Worm (Caenorhabditis elegans) whole organism, young adult: ENCODE measurements around the gene R08F11.4.

Experiments
- F22D6.2 ChIP-seq: sonication (generic microtip); optimal IDR thresholded peaks from 2 replicates; lab custom pipeline; 2016; ENCODE audit warnings: mild to moderate bottlenecking, missing genetic modification characterization, missing compliant biosample characterization
- F33H1.4 ChIP-seq: fragments of 200-800 bp; sonication (Bioruptor generic); IDR thresholded peaks from 2 replicates; pipeline ENCODE4 v1.3.6; 2022; ENCODE audit warnings: missing genetic modification reagents, missing genetic modification characterization, missing compliant biosample characterization
- T07F8.4 ChIP-seq: sonication (generic microtip); optimal IDR thresholded peaks from 2 replicates; lab custom pipeline; 2016; ENCODE audit warnings: mild to moderate bottlenecking, missing genetic modification characterization, moderate library complexity, missing compliant biosample characterization
- atf-7 ChIP-seq: sonication (generic microtip); optimal IDR thresholded peaks from 2 replicates; lab custom pipeline; 2017; ENCODE audit warnings: mild to moderate bottlenecking, missing genetic modification characterization, missing compliant biosample characterization
- bed-1 ChIP-seq: fragments of 200-800 bp; sonication (Bioruptor generic); IDR thresholded peaks from 2 replicates; pipeline ENCODE4 v1.3.6; 2022; ENCODE audit warnings: missing genetic modification reagents, missing genetic modification characterization, missing compliant biosample characterization
- cebp-1 ChIP-seq, 2 experiments: fragments of 200-800 bp in 1 of 2; sonication (Bioruptor generic) in 1 of 2; sonication (generic microtip) in 1 of 2; IDR thresholded peaks in 1 of 2; optimal IDR thresholded peaks in 1 of 2; 2 replicates each; pipeline versions ENCODE4 v1.3.6 to Lab custom; 2017 to 2022; ENCODE audit warnings: missing compliant biosample characterization in 2 of 2, missing genetic modification characterization in 2 of 2, mild to moderate bottlenecking in 1 of 2, missing genetic modification reagents in 1 of 2, moderate library complexity in 1 of 2
- cebp-2 ChIP-seq: fragments of 200-800 bp; sonication (Bioruptor generic); IDR thresholded peaks from 2 replicates; pipeline ENCODE4 v1.3.6; 2022; ENCODE audit warnings: missing genetic modification characterization, missing compliant biosample characterization
- die-1 ChIP-seq: sonication (generic microtip); optimal IDR thresholded peaks from 2 replicates; lab custom pipeline; 2016; ENCODE audit warnings: missing genotype, mild to moderate bottlenecking, missing genetic modification characterization, missing compliant biosample characterization
- dox-1 ChIP-seq: fragments of 200-800 bp; sonication (Bioruptor generic); IDR thresholded peaks from 2 replicates; pipeline ENCODE4 v1.3.6; 2022; ENCODE audit warnings: missing genetic modification reagents, missing genetic modification characterization, missing compliant biosample characterization
- dpl-1 ChIP-seq: fragments of 150-350 bp; optimal IDR thresholded peaks from 2 replicates; lab custom pipeline; 2014; ENCODE audit warnings: missing biosample characterization, missing genetic modification reagents, missing genetic modification characterization
- ets-4 ChIP-seq: fragments of 200-800 bp; sonication (Bioruptor generic); optimal IDR thresholded peaks from 2 replicates; lab custom pipeline; 2018; ENCODE audit warnings: mild to moderate bottlenecking, missing genetic modification characterization, missing compliant biosample characterization
- hrde-1 ChIP-seq: sonication (generic microtip); optimal IDR thresholded peaks from 2 replicates; lab custom pipeline; 2016; ENCODE audit warnings: missing genetic modification characterization, mild to moderate bottlenecking, missing compliant biosample characterization, moderate library complexity, missing genotype, missing genetic modification reagents, borderline replicate concordance
- let-526 ChIP-seq: fragments of 200-800 bp; sonication (Bioruptor generic); IDR thresholded peaks from 2 replicates; pipeline ENCODE4 v1.3.6; 2022; ENCODE audit warnings: missing genetic modification reagents, missing genetic modification characterization, missing compliant biosample characterization
- lin-26 ChIP-seq: fragments of 200-800 bp; sonication (Bioruptor generic); IDR thresholded peaks from 2 replicates; pipeline ENCODE4 v1.3.6; 2022; ENCODE audit warnings: missing genetic modification reagents, missing genetic modification characterization, missing compliant biosample characterization
- lin-54 ChIP-seq: fragments of 200-800 bp; sonication (Bioruptor generic); optimal IDR thresholded peaks from 2 replicates; lab custom pipeline; 2018; ENCODE audit warnings: mild to moderate bottlenecking, missing genetic modification characterization, missing compliant biosample characterization
- lsl-1 ChIP-seq: fragments of 200-800 bp; sonication (Bioruptor generic); optimal IDR thresholded peaks from 2 replicates; lab custom pipeline; 2018; ENCODE audit warnings: mild to moderate bottlenecking, missing genetic modification characterization, moderate library complexity, missing compliant biosample characterization
- madf-3 ChIP-seq: fragments of 200-800 bp; sonication (Bioruptor generic); IDR thresholded peaks from 2 replicates; pipeline ENCODE4 v1.3.6; 2022; ENCODE audit warnings: missing genetic modification reagents, missing genetic modification characterization, missing compliant biosample characterization
- mel-28 ChIP-seq: sonication (generic microtip); optimal IDR thresholded peaks from 2 replicates; lab custom pipeline; 2016; ENCODE audit warnings: borderline replicate concordance, mild to moderate bottlenecking, missing genetic modification characterization, missing compliant biosample characterization
- nfya-2 ChIP-seq: fragments of 200-800 bp; sonication (Bioruptor generic); IDR thresholded peaks from 2 replicates; pipeline ENCODE4 v1.3.6; 2022; ENCODE audit warnings: missing genetic modification reagents, missing genetic modification characterization, missing compliant biosample characterization
- nhr-120 ChIP-seq: fragments of 200-800 bp; sonication (Bioruptor generic); IDR thresholded peaks from 2 replicates; pipeline ENCODE4 v1.3.6; 2022; ENCODE audit warnings: missing genetic modification characterization, missing compliant biosample characterization
- nhr-27 ChIP-seq: fragments of 200-800 bp; sonication (Bioruptor generic); optimal IDR thresholded peaks from 2 replicates; lab custom pipeline; 2018; ENCODE audit warnings: mild to moderate bottlenecking, missing genetic modification characterization, moderate library complexity, missing compliant biosample characterization
- nhr-80 ChIP-seq: sonication (generic microtip); optimal IDR thresholded peaks from 2 replicates; lab custom pipeline; 2016; ENCODE audit warnings: missing genetic modification characterization, missing compliant biosample characterization
- rpc-1 ChIP-seq, 2 experiments: fragments of 150-350 bp in 1 of 2; sonication (generic microtip) in 1 of 2; optimal IDR thresholded peaks; 2 replicates each; lab custom pipeline; 2014 to 2018; ENCODE audit warnings: missing biosample characterization in 1 of 2, missing genetic modification characterization in 1 of 2, missing genetic modification reagents in 1 of 2, missing genotype in 1 of 2
- snpc-1.1 ChIP-seq: sonication (generic microtip); optimal IDR thresholded peaks from 2 replicates; lab custom pipeline; 2017; ENCODE audit warnings: missing genetic modification characterization, mild to moderate bottlenecking, missing compliant biosample characterization, antibody characterized with exemption, moderate library complexity, missing genotype, missing genetic modification reagents; ENCODE audit not compliant: insufficient read depth
- snpc-1.3 ChIP-seq: sonication (generic microtip); optimal IDR thresholded peaks from 2 replicates; lab custom pipeline; 2017; ENCODE audit warnings: missing genetic modification characterization, mild to moderate bottlenecking, missing compliant biosample characterization, antibody characterized with exemption, moderate library complexity, missing genotype, missing genetic modification reagents; ENCODE audit not compliant: insufficient read depth
- snpc-3.4 ChIP-seq: sonication (generic microtip); optimal IDR thresholded peaks from 2 replicates; lab custom pipeline; 2017; ENCODE audit warnings: missing genetic modification characterization, mild to moderate bottlenecking, missing compliant biosample characterization, antibody characterized with exemption, moderate library complexity, missing genotype, missing genetic modification reagents
- snpc-4 ChIP-seq, 5 experiments: fragments of 150-350 bp in 1 of 5; sonication (generic microtip) in 4 of 5; optimal IDR thresholded peaks; 2 replicates each; lab custom pipeline; 2014 to 2018; ENCODE audit warnings: missing genetic modification characterization in 5 of 5, missing biosample characterization in 3 of 5, antibody characterized with exemption in 2 of 5, mild to moderate bottlenecking in 2 of 5, missing compliant biosample characterization in 2 of 5, missing genotype in 2 of 5, moderate library complexity in 2 of 5, missing genetic modification reagents in 1 of 5
- tbp1 ChIP-seq: fragments of 200-800 bp; sonication (Bioruptor generic); optimal IDR thresholded peaks from 2 replicates; lab custom pipeline; 2018; ENCODE audit warnings: mild to moderate bottlenecking, missing genetic modification characterization, missing compliant biosample characterization
- zfh-2 ChIP-seq: fragments of 200-800 bp; sonication (Bioruptor generic); conservative IDR thresholded peaks from 2 replicates; pipeline ENCODE4 v1.3.6; 2022; ENCODE audit warnings: missing genetic modification reagents, missing genetic modification characterization, missing compliant biosample characterization
- ztf-25 ChIP-seq: fragments of 200-800 bp; sonication (Bioruptor generic); IDR thresholded peaks from 2 replicates; pipeline ENCODE4 v1.3.6; 2022; ENCODE audit warnings: missing genetic modification reagents, missing genetic modification characterization, missing compliant biosample characterization

R08F11.4 gene

DNA sequence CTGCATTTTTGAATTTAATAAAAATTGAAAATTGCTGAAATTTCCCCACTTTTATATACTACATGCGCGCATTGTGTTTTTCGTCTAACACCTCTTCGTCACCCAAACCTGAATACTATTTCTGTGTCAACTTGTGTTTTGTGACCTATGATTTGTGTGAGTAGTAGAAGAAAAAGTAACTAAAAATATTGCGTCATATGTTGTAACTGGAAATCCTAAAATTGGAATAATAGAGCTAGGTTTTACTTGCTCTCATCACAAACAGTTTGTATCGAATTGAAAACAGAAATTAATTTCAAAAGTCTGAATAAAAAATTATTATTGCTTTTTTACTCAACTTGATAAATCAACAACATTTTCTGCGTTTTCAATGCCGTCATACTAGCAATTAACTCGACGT lies at the start of gene R08F11.4:
R08F11.4 (minus strand) TSS at position 29 of the 400 bp plus-strand sequence.
- TF ChIP-seq madf-3 (GFP tag; lab: Robert Waterston, UW) = no peak

DNA sequence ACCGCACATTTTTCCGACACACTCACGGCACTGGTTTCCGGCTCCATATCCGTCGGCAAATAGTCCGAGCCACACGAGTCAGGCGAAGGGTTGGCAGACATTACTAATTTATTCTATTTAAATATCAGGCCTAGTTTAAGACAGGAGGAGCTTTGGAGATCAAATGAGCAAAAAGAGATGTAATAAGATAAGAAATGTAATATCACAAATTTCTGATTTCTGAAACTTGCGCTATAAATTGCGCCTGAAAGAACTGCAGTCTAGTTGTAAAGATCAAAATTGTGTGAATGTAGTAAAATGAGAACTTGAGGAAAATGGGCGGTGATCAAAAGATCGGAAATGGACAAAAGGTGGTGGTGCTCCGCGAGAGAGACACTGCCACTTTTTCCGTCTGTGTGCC lies 49.5 kb upstream of the R08F11.4 start, which contains the start of gene nhr-186:
nhr-186 (minus strand) TSS at position 101 of the 400 bp plus-strand sequence.
- no peak for TF ChIP-seq bed-1
- no peak for TF ChIP-seq rpc-1 (optimal IDR thresholded peaks at IDR 0.05; lab: Kevin White, UChicago)
- no peak for TF ChIP-seq rpc-1 (tag; optimal IDR thresholded peaks at IDR 0.05; lab: Kevin White, UChicago)
- no peak for TF ChIP-seq atf-7 (tag; lab: Kevin White, UChicago)
- TF ChIP-seq snpc-4 (GFP tag; optimal IDR thresholded peaks at IDR 0.05; lab: Kevin White, UChicago) = no peak
- no peak for TF ChIP-seq snpc-4 (tag; optimal IDR thresholded peaks at IDR 0.05; lab: Kevin White, UChicago)
- TF ChIP-seq snpc-1.1 (tag; lab: Kevin White, UChicago) = no peak
- no peak for TF ChIP-seq hrde-1
- no peak for TF ChIP-seq ztf-25 (GFP tag; lab: Robert Waterston, UW)
- TF ChIP-seq die-1 = no peak
- TF ChIP-seq nhr-27 (tag; lab: Kevin White, UChicago) = no peak
- no peak for TF ChIP-seq ets-4 (GFP tag; lab: Kevin White, UChicago)
- no peak for TF ChIP-seq cebp-2 (GFP tag; lab: Robert Waterston, UW)
- TF ChIP-seq snpc-3.4 (tag; lab: Kevin White, UChicago) = no peak
- no peak for TF ChIP-seq snpc-1.3

DNA sequence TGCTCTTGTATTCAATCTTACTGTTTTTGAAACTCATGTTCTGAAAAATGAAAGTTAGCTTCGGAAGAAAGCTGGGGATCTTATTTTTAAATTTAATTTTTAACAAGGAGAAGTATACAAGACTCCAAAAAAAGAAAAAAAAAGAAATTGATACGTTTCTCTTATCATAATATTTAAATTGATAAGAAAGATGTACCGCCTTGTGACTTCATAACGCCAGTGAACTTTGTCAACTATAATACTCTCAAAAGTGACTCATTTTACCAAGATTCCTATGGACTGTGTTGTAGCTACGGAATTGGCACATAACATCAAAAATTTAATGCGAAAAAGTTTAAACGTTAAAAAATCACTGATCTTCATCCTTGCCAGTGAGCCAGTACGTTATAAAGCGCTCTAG lies 46.4 kb upstream of the R08F11.4 start:
- TF ChIP-seq madf-3 (GFP tag; lab: Robert Waterston, UW) (no peak), nhr-80 (tag; lab: Kevin White, UChicago) (peak; percentile 64), cebp-1 (GFP tag; IDR thresholded peaks at IDR 0.05; lab: Robert Waterston, UW) (no peak), cebp-1 (tag; optimal IDR thresholded peaks at IDR 0.05; lab: Kevin White, UChicago) (no peak)

- TF ChIP-seq die-1 (no peak), snpc-1.3 (no peak), dpl-1 (GFP tag; lab: Kevin White, UChicago) (no peak)
- TF ChIP-seq, all 124 proteins: peak for 0
Observed at ce11 chrV:3847268-3847667, 41.9 kb upstream of the R08F11.4 start, which contains the start of gene nhr-185. nhr-185 (minus strand) TSS chrV:3847368.

- peak; percentile 22 for TF ChIP-seq nhr-80 (tag; lab: Kevin White, UChicago)
- no peak for TF ChIP-seq F22D6.2
Observed at ce11 chrV:3843926-3844325, 38.6 kb upstream of the R08F11.4 start, which contains the start of gene ugt-32. ugt-32 (minus strand) TSS chrV:3844007.

DNA sequence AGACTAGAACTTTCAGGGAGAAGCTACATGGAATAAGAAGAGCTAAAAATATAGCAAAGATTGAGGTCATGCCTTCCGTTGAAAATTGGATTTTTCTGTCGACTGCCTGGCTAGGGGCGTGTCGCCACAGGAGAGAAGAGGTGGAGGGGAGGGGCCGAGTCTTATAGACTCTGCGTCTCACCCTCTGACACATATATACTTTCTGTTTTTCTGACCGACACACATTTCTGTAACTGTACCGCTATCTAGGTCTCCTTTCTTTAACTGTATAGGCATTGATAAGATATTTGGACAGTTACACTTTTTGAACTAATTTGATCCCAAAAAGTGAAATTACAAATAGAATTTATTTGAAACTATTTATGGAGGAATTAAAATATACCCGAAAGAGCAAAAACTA lies 36.1 kb upstream of the R08F11.4 start:
- TF ChIP-seq nhr-80 (tag; lab: Kevin White, UChicago) = peak; percentile 40
- TF ChIP-seq dox-1 (GFP tag; lab: Robert Waterston, UW) = 0 out of 2 replicates have a peak, but pooled peaks have one; percentile 1
- no peak for TF ChIP-seq nhr-120
- no peak for TF ChIP-seq ztf-25 (GFP tag; lab: Robert Waterston, UW)

ce11 chrV:3832661-3833060 lies 27.3 kb upstream of the R08F11.4 start:
- TF ChIP-seq zfh-2 (GFP tag; lab: Robert Waterston, UW) = no peak
- no peak for TF ChIP-seq lin-54 (GFP tag; lab: Kevin White, UChicago)
- no peak for TF ChIP-seq T07F8.4
- no peak for TF ChIP-seq mel-28 (tag; lab: Kevin White, UChicago)
- no peak for TF ChIP-seq die-1
- TF ChIP-seq nfya-2 (GFP tag; lab: Robert Waterston, UW) = no peak
- TF ChIP-seq F33H1.4 (GFP tag; lab: Robert Waterston, UW) = no peak
- TF ChIP-seq cebp-1 (GFP tag; IDR thresholded peaks at IDR 0.05; lab: Robert Waterston, UW) = no peak
- TF ChIP-seq cebp-1 (tag; optimal IDR thresholded peaks at IDR 0.05; lab: Kevin White, UChicago) = no peak
- no peak for TF ChIP-seq lsl-1 (GFP tag; lab: Kevin White, UChicago)
- no peak for TF ChIP-seq lin-26 (GFP tag; lab: Robert Waterston, UW)
- no peak for TF ChIP-seq let-526 (GFP tag; lab: Robert Waterston, UW)
- TF ChIP-seq ztf-25 (GFP tag; lab: Robert Waterston, UW) = no peak
- no peak for TF ChIP-seq tbp1 (GFP tag; lab: Kevin White, UChicago)
- TF ChIP-seq, all 124 proteins: peak for 0
